Fruit fly (Drosophila melanogaster): Measurements from ENCODE around the gene Sr-CIV.

Gene Sr-CIV

dm6 chr2L:3556937-3557336, 33.1 kb upstream of the Sr-CIV start (continued):
- TF ChIP-seq sr (GFP tag; IDR thresholded peaks at IDR 0.05) (no peak), grn (GFP tag; optimal IDR thresholded peaks at IDR 0.05) (no peak), CG9932 (GFP tag; IDR thresholded peaks at IDR 0.05) (no peak), pfk (GFP tag; optimal IDR thresholded peaks at IDR 0.05) (no peak), CG6254 (GFP tag; optimal IDR thresholded peaks at IDR 0.05) (no peak), crp (GFP tag; optimal IDR thresholded peaks at IDR 0.05) (no peak), Fer1 (GFP tag; optimal IDR thresholded peaks at IDR 0.05) (no peak)

- TF ChIP-seq CG10274 (GFP tag; optimal IDR thresholded peaks at IDR 0.05) (no peak), da (GFP tag; optimal IDR thresholded peaks at IDR 0.05) (no peak), lbe (GFP tag; optimal IDR thresholded peaks at IDR 0.05) (no peak), CG4404 (GFP tag; IDR thresholded peaks at IDR 0.05) (peak; percentile 78), H2.0 (GFP tag; IDR thresholded peaks at IDR 0.05) (no peak), ranshi (GFP tag; IDR thresholded peaks at IDR 0.05) (no peak), CG12155 (GFP tag; optimal IDR thresholded peaks at IDR 0.05) (no peak), CG3838 (GFP tag; optimal IDR thresholded peaks at IDR 0.05) (no peak), pan (optimal IDR thresholded peaks at IDR 0.05) (no peak), pan (GFP tag; optimal IDR thresholded peaks at IDR 0.05 in 1 of 2, IDR thresholded peaks at IDR 0.05 in 1 of 2) (no peak), ATbp (GFP tag; optimal IDR thresholded peaks at IDR 0.05) (no peak), gfzf (GFP tag; optimal IDR thresholded peaks at IDR 0.05) (no peak), Bteb2 (GFP tag; optimal IDR thresholded peaks at IDR 0.05) (no peak), caup (GFP tag; optimal IDR thresholded peaks at IDR 0.05; ENCODE audit: severe bottlenecking) (no peak), CG5180 (GFP tag; optimal IDR thresholded peaks at IDR 0.05) (no peak), Atf3 (GFP tag; optimal IDR thresholded peaks at IDR 0.05) (no peak), Pdp1 (GFP tag; optimal IDR thresholded peaks at IDR 0.05) (no peak), Rx (GFP tag; IDR thresholded peaks at IDR 0.05) (no peak), Dll (GFP tag; IDR thresholded peaks at IDR 0.05; ENCODE audit: partially characterized antibody) (peak; percentile 74), Trl (optimal IDR thresholded peaks at IDR 0.05) (no peak), Trl (GFP tag; optimal IDR thresholded peaks at IDR 0.05) (no peak), CG14441 (GFP tag; IDR thresholded peaks at IDR 0.05) (no peak), cad (GFP tag; optimal IDR thresholded peaks at IDR 0.05) (no peak), CG10366 (GFP tag; IDR thresholded peaks at IDR 0.05) (no peak; the same call in 1 of the 2 replicates), ab (GFP tag; optimal IDR thresholded peaks at IDR 0.05) (no peak), slp2 (GFP tag; optimal IDR thresholded peaks at IDR 0.05) (no peak), Mrtf (GFP tag; IDR thresholded peaks at IDR 0.05) (no peak), CG12769 (tag; optimal IDR thresholded peaks at IDR 0.05) (no peak), cg (GFP tag; optimal IDR thresholded peaks at IDR 0.05) (no peak), CG11456 (GFP tag; IDR thresholded peaks at IDR 0.05) (no peak), CG33213 (GFP tag; optimal IDR thresholded peaks at IDR 0.05) (no peak), jing (GFP tag; optimal IDR thresholded peaks at IDR 0.05) (no peak), CG15601 (tag; optimal IDR thresholded peaks at IDR 0.05) (peak; percentile 13), croc (GFP tag; conservative IDR thresholded peaks at IDR 0.05) (no peak), eve (GFP tag; optimal IDR thresholded peaks at IDR 0.05) (no peak), CG6854 (GFP tag; optimal IDR thresholded peaks at IDR 0.05) (no peak), CG11560 (tag; IDR thresholded peaks at IDR 0.05) (no peak), gro (GFP tag; optimal IDR thresholded peaks at IDR 0.05) (no peak), Gsc (GFP tag; IDR thresholded peaks at IDR 0.05) (no peak), CG8944 (GFP tag; optimal IDR thresholded peaks at IDR 0.05) (no peak), CG42726 (GFP tag; IDR thresholded peaks at IDR 0.05; ENCODE audit: partially characterized antibody) (no peak), CG1024 (GFP tag; IDR thresholded peaks at IDR 0.05) (no peak), Fer3 (tag; optimal IDR thresholded peaks at IDR 0.05) (no peak)
Observed at dm6 chr2L:3555408-3556058, 31.7 kb upstream of the Sr-CIV start.

Measured in whole organism, embryonic.